Worm (Caenorhabditis elegans): ENCODE data around the gene C34F11.8.

ce11 chrII:5166738-5167137, 44.0 kb downstream of the C34F11.8 start, which contains the start of gene srb-3:
- no peak for TF ChIP-seq hlh-30 (tag; optimal IDR thresholded peaks at IDR 0.05; ENCODE audit: insufficient read depth)
- TF ChIP-seq unc-86 (tag; optimal IDR thresholded peaks at IDR 0.05): no peak
- TF ChIP-seq ama-1 (optimal IDR thresholded peaks at IDR 0.05): no peak
- TF ChIP-seq elt-2 (tag; optimal IDR thresholded peaks at IDR 0.05): no peak

All from whole organism, late embryonic.